Fruit fly (Drosophila melanogaster): ENCODE data around the gene CG31245.

dm6 chr3R:19352121-19352520 is 24.9 kb downstream of the CG31245 start:
- no peak for TF ChIP-seq CG32121 (GFP tag; IDR thresholded peaks at IDR 0.05)
- TF ChIP-seq CG34367 (tag; optimal IDR thresholded peaks at IDR 0.05): no peak
- TF ChIP-seq CG14655 (GFP tag; optimal IDR thresholded peaks at IDR 0.05): no peak
- no peak for TF ChIP-seq CG13204 (GFP tag; optimal IDR thresholded peaks at IDR 0.05)
- TF ChIP-seq gl (tag; optimal IDR thresholded peaks at IDR 0.05): no peak
- TF ChIP-seq EcR (GFP tag; optimal IDR thresholded peaks at IDR 0.05): no peak

Data from whole organism, pupa.